Worm (Caenorhabditis elegans): Measurements from ENCODE around the gene F23F1.4.

ce11 chrII:41914-42313 is 13.7 kb upstream of the F23F1.4 start, which contains the start of gene F23F1.10:
- TF ChIP-seq W03F9.2 (tag; optimal IDR thresholded peaks at IDR 0.05) (no peak), him-1 (tag; optimal IDR thresholded peaks at IDR 0.05) (no peak), dao-5 (tag; optimal IDR thresholded peaks at IDR 0.05) (no peak)
